Worm (Caenorhabditis elegans) whole organism, mixed stage, embryonic: ENCODE data around the gene F56F10.1.

ENCODE experiments used
- M03D4.4 ChIP-seq: sonication (generic microtip); optimal IDR thresholded peaks from 2 replicates; lab custom pipeline; 2017; ENCODE audit warnings: mild to moderate bottlenecking, missing genetic modification characterization, missing compliant biosample characterization
- bed-3 ChIP-seq: fragments of 200-800 bp; sonication (Bioruptor generic); optimal IDR thresholded peaks from 3 replicates; lab custom pipeline; 2018; ENCODE audit warnings: mild to moderate bottlenecking, missing genetic modification characterization, moderate library complexity, missing compliant biosample characterization
- blmp-1 ChIP-seq: fragments of 150-350 bp; optimal IDR thresholded peaks from 2 replicates; lab custom pipeline; 2014; ENCODE audit warnings: missing biosample characterization, missing genetic modification characterization
- ceh-39 ChIP-seq: fragments of 150-350 bp; optimal IDR thresholded peaks from 2 replicates; lab custom pipeline; 2014; ENCODE audit warnings: missing biosample characterization, missing genetic modification characterization
- ceh-43 ChIP-seq: fragments of 200-800 bp; sonication (Bioruptor generic); optimal IDR thresholded peaks from 2 replicates; lab custom pipeline; 2018; ENCODE audit warnings: mild to moderate bottlenecking, missing genetic modification characterization, moderate library complexity, missing compliant biosample characterization
- ces-1 ChIP-seq: fragments of 150-350 bp; optimal IDR thresholded peaks from 2 replicates; lab custom pipeline; 2014; ENCODE audit warnings: missing biosample characterization, missing genetic modification reagents, missing genetic modification characterization
- drap-1 ChIP-seq: fragments of 200-800 bp; sonication (Bioruptor generic); optimal IDR thresholded peaks from 3 replicates; lab custom pipeline; 2018; ENCODE audit warnings: mild to moderate bottlenecking, missing genetic modification characterization, missing compliant biosample characterization
- elt-1 ChIP-seq: sonication (generic microtip); optimal IDR thresholded peaks from 2 replicates; lab custom pipeline; 2017; ENCODE audit warnings: missing genetic modification characterization, mild to moderate bottlenecking, missing compliant biosample characterization, antibody characterized with exemption, moderate library complexity, borderline replicate concordance; ENCODE audit not compliant: insufficient read depth
- elt-3 ChIP-seq: fragments of 150-350 bp; optimal IDR thresholded peaks from 2 replicates; lab custom pipeline; 2014; ENCODE audit warnings: missing biosample characterization, missing genetic modification characterization
- flh-1 ChIP-seq: fragments of 200-800 bp; sonication (Bioruptor generic); optimal IDR thresholded peaks from 2 replicates; lab custom pipeline; 2018; ENCODE audit warnings: mild to moderate bottlenecking, missing genetic modification characterization, moderate library complexity, missing compliant biosample characterization
- ham-2 ChIP-seq: fragments of 200-800 bp; sonication (Bioruptor generic); optimal IDR thresholded peaks from 2 replicates; lab custom pipeline; 2018; ENCODE audit warnings: mild to moderate bottlenecking, missing genetic modification characterization, missing compliant biosample characterization
- hlh-1 ChIP-seq: fragments of 150-350 bp; optimal IDR thresholded peaks from 2 replicates; lab custom pipeline; 2014; ENCODE audit warnings: missing biosample characterization, missing genetic modification reagents, missing genetic modification characterization
- lin-13 ChIP-seq: fragments of 150-350 bp; optimal IDR thresholded peaks from 2 replicates; lab custom pipeline; 2014; ENCODE audit warnings: missing biosample characterization, missing genetic modification characterization
- lin-32 ChIP-seq: fragments of 200-800 bp; sonication (Bioruptor generic); optimal IDR thresholded peaks from 2 replicates; lab custom pipeline; 2018; ENCODE audit warnings: mild to moderate bottlenecking, missing genetic modification characterization, missing compliant biosample characterization
- mep-1 ChIP-seq: fragments of 150-350 bp; optimal IDR thresholded peaks from 2 replicates; lab custom pipeline; 2017; ENCODE audit warnings: missing biosample characterization, missing genetic modification reagents, missing genetic modification characterization, inconsistent platforms
- mls-2 ChIP-seq: sonication (generic microtip); optimal IDR thresholded peaks from 2 replicates; lab custom pipeline; 2016; ENCODE audit warnings: mild to moderate bottlenecking, missing genetic modification characterization, moderate library complexity, missing compliant biosample characterization
- nhr-12 ChIP-seq: fragments of 150-350 bp; optimal IDR thresholded peaks from 2 replicates; lab custom pipeline; 2014; ENCODE audit warnings: missing biosample characterization, missing genetic modification characterization
- nhr-2 ChIP-seq: fragments of 150-350 bp; optimal IDR thresholded peaks from 2 replicates; lab custom pipeline; 2014; ENCODE audit warnings: missing biosample characterization, missing genetic modification characterization
- nhr-237 ChIP-seq: fragments of 150-350 bp; optimal IDR thresholded peaks from 2 replicates; lab custom pipeline; 2014; ENCODE audit warnings: missing biosample characterization, missing genetic modification characterization
- nhr-76 ChIP-seq: sonication (generic microtip); optimal IDR thresholded peaks from 2 replicates; lab custom pipeline; 2017; ENCODE audit warnings: missing biosample characterization, missing genetic modification characterization
- pha-4 ChIP-seq: fragments of 150-350 bp; optimal IDR thresholded peaks from 2 replicates; lab custom pipeline; 2018; ENCODE audit warnings: missing biosample characterization, missing genetic modification reagents, missing genetic modification characterization
- sem-2 ChIP-seq: fragments of 200-800 bp; sonication (Bioruptor generic); optimal IDR thresholded peaks from 2 replicates; lab custom pipeline; 2018; ENCODE audit warnings: mild to moderate bottlenecking, missing genetic modification characterization, missing compliant biosample characterization
- snpc-4 ChIP-seq: fragments of 150-350 bp; optimal IDR thresholded peaks from 2 replicates; lab custom pipeline; 2014; ENCODE audit warnings: missing biosample characterization, missing genetic modification characterization
- sptf-1 ChIP-seq: sonication (generic microtip); optimal IDR thresholded peaks from 2 replicates; lab custom pipeline; 2017; ENCODE audit warnings: mild to moderate bottlenecking, missing genetic modification characterization, moderate library complexity, missing compliant biosample characterization
- tbx-8 ChIP-seq: fragments of 200-800 bp; sonication (Bioruptor generic); optimal IDR thresholded peaks from 2 replicates; lab custom pipeline; 2018; ENCODE audit warnings: mild to moderate bottlenecking, missing genetic modification characterization, moderate library complexity, missing compliant biosample characterization
- unc-120 ChIP-seq: sonication (generic microtip); optimal IDR thresholded peaks from 2 replicates; lab custom pipeline; 2017; ENCODE audit warnings: missing genetic modification characterization, missing compliant biosample characterization; ENCODE audit not compliant: poor library complexity, severe bottlenecking
- unc-39 ChIP-seq: fragments of 150-350 bp; optimal IDR thresholded peaks from 2 replicates; lab custom pipeline; 2014; ENCODE audit warnings: missing biosample characterization, missing genetic modification characterization
- unc-62 ChIP-seq: fragments of 150-350 bp; optimal IDR thresholded peaks from 2 replicates; lab custom pipeline; 2014; ENCODE audit warnings: missing biosample characterization, missing genetic modification reagents, missing genetic modification characterization
- zip-8 ChIP-seq: fragments of 150-350 bp; optimal IDR thresholded peaks from 2 replicates; lab custom pipeline; 2014; ENCODE audit warnings: missing biosample characterization, missing genetic modification characterization
- ztf-11 ChIP-seq: fragments of 150-350 bp; optimal IDR thresholded peaks from 2 replicates; lab custom pipeline; 2014; ENCODE audit warnings: missing biosample characterization, missing genetic modification characterization

The F56F10.1 gene

ce11 chrX:871957-872715 lies at the start of gene F56F10.1:
Gene F56F10.1 (plus strand): TSS chrX:872603.
- no peak for TF ChIP-seq M03D4.4 (tag; lab: Kevin White, UChicago)
- TF ChIP-seq unc-39: no peak
- no peak for TF ChIP-seq ztf-11 (tag; lab: Kevin White, UChicago)
- no peak for TF ChIP-seq mep-1 (tag; lab: Kevin White, UChicago)
- TF ChIP-seq mls-2: no peak
- no peak for TF ChIP-seq elt-1 (tag; lab: Kevin White, UChicago)
- no peak for TF ChIP-seq nhr-2 (tag; lab: Kevin White, UChicago)
- no peak for TF ChIP-seq ceh-39
- TF ChIP-seq nhr-237: no peak
- TF ChIP-seq bed-3 (GFP tag; lab: Kevin White, UChicago): no peak
- no peak for TF ChIP-seq sem-2 (GFP tag; lab: Kevin White, UChicago)
- no peak for TF ChIP-seq nhr-12 (tag; lab: Kevin White, UChicago)
- no peak for TF ChIP-seq lin-13 (tag; lab: Kevin White, UChicago)

DNA sequence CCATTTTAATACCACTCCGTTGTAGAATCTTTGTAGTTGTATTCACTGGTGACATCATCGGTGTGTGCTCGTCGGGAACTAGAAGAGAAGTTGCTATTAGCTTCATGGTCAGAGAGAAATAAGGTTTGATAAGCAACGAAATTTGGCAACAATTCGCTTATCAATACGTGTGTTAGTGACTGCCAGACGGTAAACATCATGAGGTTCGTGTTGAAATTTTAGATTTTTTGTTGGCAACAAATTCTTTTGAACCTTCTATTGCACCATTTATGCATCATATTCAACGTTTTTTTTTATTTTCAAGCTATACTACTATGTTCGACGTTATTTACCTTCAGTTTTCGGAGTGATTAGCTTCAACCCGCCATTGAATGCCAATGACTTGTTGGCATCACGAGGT lies 48.7 kb upstream of the F56F10.1 start:
- TF ChIP-seq unc-62 (GFP tag; lab: Kevin White, UChicago) (no peak), sptf-1 (tag; lab: Kevin White, UChicago) (no peak), ztf-11 (tag; lab: Kevin White, UChicago) (no peak), snpc-4 (tag; lab: Kevin White, UChicago) (no peak)
- TF ChIP-seq, all 35 proteins: peak for 0

- no peak for TF ChIP-seq elt-3
- no peak for TF ChIP-seq blmp-1 (tag; lab: Kevin White, UChicago)
- TF ChIP-seq ceh-43 (GFP tag; lab: Kevin White, UChicago): no peak
- no peak for TF ChIP-seq sem-2 (GFP tag; lab: Kevin White, UChicago)
- TF ChIP-seq elt-1 (tag; lab: Kevin White, UChicago): no peak
- no peak for TF ChIP-seq unc-120 (tag; lab: Kevin White, UChicago)
- TF ChIP-seq sptf-1 (tag; lab: Kevin White, UChicago): no peak
- no peak for TF ChIP-seq ces-1 (GFP tag; lab: Kevin White, UChicago)
- no peak for TF ChIP-seq nhr-12 (tag; lab: Kevin White, UChicago)
- TF ChIP-seq nhr-237: no peak
- TF ChIP-seq, all 35 proteins: peak for 0
Observed at ce11 chrX:825375-825774, 47.0 kb upstream of the F56F10.1 start, which contains the start of gene daf-3. Gene daf-3 (minus strand): TSS chrX:825475.

ce11 chrX:825924-826323 lies 46.5 kb upstream of the F56F10.1 start:
- peak; percentile 24 for TF ChIP-seq hlh-1 (tag; lab: Kevin White, UChicago)
- TF ChIP-seq zip-8 (tag; lab: Kevin White, UChicago): no peak
- peak; percentile 78 for TF ChIP-seq ces-1 (GFP tag; lab: Kevin White, UChicago)
- TF ChIP-seq lin-32 (GFP tag; lab: Kevin White, UChicago): no peak
- peak; percentile 7 for TF ChIP-seq unc-62 (GFP tag; lab: Kevin White, UChicago)
- peak; percentile 69 for TF ChIP-seq ceh-39

ce11 chrX:827502-827901 lies 44.9 kb upstream of the F56F10.1 start:
- TF ChIP-seq flh-1 (GFP tag; lab: Kevin White, UChicago): no peak
- TF ChIP-seq ces-1 (GFP tag; lab: Kevin White, UChicago): peak; percentile 91
- no peak for TF ChIP-seq nhr-76
- peak; percentile 41 for TF ChIP-seq nhr-237
- peak; percentile 13 for TF ChIP-seq unc-62 (GFP tag; lab: Kevin White, UChicago)
- TF ChIP-seq unc-120 (tag; lab: Kevin White, UChicago): peak; percentile 69
- TF ChIP-seq mep-1 (tag; lab: Kevin White, UChicago): peak; percentile 24
- peak; percentile 14 for TF ChIP-seq hlh-1 (tag; lab: Kevin White, UChicago)
- TF ChIP-seq sptf-1 (tag; lab: Kevin White, UChicago): peak; percentile 53
- no peak for TF ChIP-seq M03D4.4 (tag; lab: Kevin White, UChicago)
- TF ChIP-seq drap-1: peak; percentile 42
- no peak for TF ChIP-seq tbx-8
- peak; percentile 12 for TF ChIP-seq mls-2
- TF ChIP-seq pha-4 (tag; lab: Kevin White, UChicago): peak; percentile 43
- TF ChIP-seq ham-2 (GFP tag; lab: Kevin White, UChicago): peak; percentile 41
